Worm (Caenorhabditis elegans) whole organism, L3 larva: ENCODE results near the gene F49E12.7.

Experiments used
- R02D3.7 ChIP-seq: fragments of 150-350 bp; optimal IDR thresholded peaks from 2 replicates; lab custom pipeline; 2014; ENCODE audit warnings: missing biosample characterization, missing genetic modification characterization
- ZK546.5 ChIP-seq: sonication (generic microtip); optimal IDR thresholded peaks from 2 replicates; lab custom pipeline; 2017; ENCODE audit warnings: missing biosample characterization, missing genetic modification characterization
- aly-2 ChIP-seq: fragments of 150-350 bp; optimal IDR thresholded peaks from 2 replicates; lab custom pipeline; 2014; ENCODE audit warnings: missing biosample characterization, missing genetic modification characterization
- ama-1 ChIP-seq: fragments of 150-350 bp; optimal IDR thresholded peaks from 2 replicates; lab custom pipeline; 2018
- ceh-16 ChIP-seq: sonication (generic microtip); optimal IDR thresholded peaks from 2 replicates; lab custom pipeline; 2017; ENCODE audit warnings: missing biosample characterization, missing genetic modification characterization
- ceh-28 ChIP-seq: fragments of 150-350 bp; optimal IDR thresholded peaks from 2 replicates; lab custom pipeline; 2014; ENCODE audit warnings: missing biosample characterization, missing genetic modification reagents, missing genetic modification characterization
- ceh-82 ChIP-seq: fragments of 150-350 bp; optimal IDR thresholded peaks from 2 replicates; lab custom pipeline; 2014; ENCODE audit warnings: missing biosample characterization, missing genetic modification characterization
- ceh-9 ChIP-seq: sonication (generic microtip); optimal IDR thresholded peaks from 2 replicates; lab custom pipeline; 2018; ENCODE audit warnings: missing biosample characterization, missing genetic modification characterization
- daf-12 ChIP-seq: fragments of 150-350 bp; optimal IDR thresholded peaks from 2 replicates; lab custom pipeline; 2014; ENCODE audit warnings: missing biosample characterization, missing genetic modification reagents, missing genetic modification characterization
- egl-27 ChIP-seq: sonication (generic microtip); optimal IDR thresholded peaks from 4 replicates; lab custom pipeline; 2017; ENCODE audit warnings: missing biosample characterization, missing genetic modification reagents, missing genetic modification characterization
- egl-5 ChIP-seq: fragments of 150-350 bp; optimal IDR thresholded peaks from 2 replicates; lab custom pipeline; 2017; ENCODE audit warnings: missing biosample characterization, missing genetic modification reagents, missing genetic modification characterization, inconsistent platforms
- elt-1 ChIP-seq: fragments of 150-350 bp; optimal IDR thresholded peaks from 2 replicates; lab custom pipeline; 2014; ENCODE audit warnings: missing biosample characterization, missing genetic modification characterization
- elt-2 ChIP-seq: sonication (generic microtip); optimal IDR thresholded peaks from 2 replicates; lab custom pipeline; 2016; ENCODE audit warnings: missing genetic modification reagents, mild to moderate bottlenecking, missing genetic modification characterization, missing compliant biosample characterization
- elt-3 ChIP-seq, 3 experiments: fragments of 150-350 bp in 1 of 3; sonication (generic microtip) in 2 of 3; optimal IDR thresholded peaks; 2 replicates in 2 of 3; 4 replicates in 1 of 3; lab custom pipeline; 2014 to 2017; ENCODE audit warnings: missing biosample characterization in 3 of 3, missing genetic modification characterization in 3 of 3
- eor-1 ChIP-seq, 2 experiments: fragments of 150-350 bp; optimal IDR thresholded peaks; 2 replicates each; lab custom pipeline; 2014 to 2018; ENCODE audit warnings: missing biosample characterization in 2 of 2, missing genetic modification characterization in 2 of 2
- fkh-10 ChIP-seq: sonication (generic microtip); optimal IDR thresholded peaks from 2 replicates; lab custom pipeline; 2017; ENCODE audit warnings: missing biosample characterization, missing genetic modification reagents, missing genetic modification characterization
- fkh-2 ChIP-seq: fragments of 150-350 bp; optimal IDR thresholded peaks from 2 replicates; lab custom pipeline; 2014; ENCODE audit warnings: missing biosample characterization, missing genetic modification reagents, missing genetic modification characterization
- fos-1 ChIP-seq: fragments of 150-350 bp; optimal IDR thresholded peaks from 2 replicates; lab custom pipeline; 2014; ENCODE audit warnings: missing biosample characterization, missing genetic modification characterization
- hmg-11 ChIP-seq: sonication (generic microtip); optimal IDR thresholded peaks from 2 replicates; lab custom pipeline; 2016; ENCODE audit warnings: missing genetic modification characterization, missing compliant biosample characterization
- jun-1 ChIP-seq: fragments of 150-350 bp; optimal IDR thresholded peaks from 2 replicates; lab custom pipeline; 2014; ENCODE audit warnings: missing biosample characterization, missing genetic modification reagents, missing genetic modification characterization
- lin-15B ChIP-seq: fragments of 150-350 bp; optimal IDR thresholded peaks from 2 replicates; lab custom pipeline; 2014; ENCODE audit warnings: missing biosample characterization, missing genetic modification characterization
- lin-39 ChIP-seq: fragments of 150-350 bp; optimal IDR thresholded peaks from 2 replicates; lab custom pipeline; 2018; ENCODE audit warnings: missing biosample characterization, missing genetic modification reagents, missing genetic modification characterization
- lsy-12 ChIP-seq: sonication (generic microtip); optimal IDR thresholded peaks from 2 replicates; lab custom pipeline; 2016; ENCODE audit warnings: mild to moderate bottlenecking, missing genetic modification characterization, missing compliant biosample characterization
- mdl-1 ChIP-seq: fragments of 150-350 bp; optimal IDR thresholded peaks from 2 replicates; lab custom pipeline; 2014; ENCODE audit warnings: missing biosample characterization, missing genetic modification characterization
- mml-1 ChIP-seq: fragments of 150-350 bp; sonication (generic microtip); optimal IDR thresholded peaks from 3 replicates; lab custom pipeline; 2014; ENCODE audit warnings: missing biosample characterization, missing genetic modification characterization
- nfya-1 ChIP-seq: sonication (generic microtip); optimal IDR thresholded peaks from 2 replicates; lab custom pipeline; 2017; ENCODE audit warnings: missing genetic modification characterization, mild to moderate bottlenecking, missing compliant biosample characterization, antibody characterized with exemption, moderate library complexity; ENCODE audit not compliant: insufficient read depth
- nhr-11 ChIP-seq: fragments of 150-350 bp; optimal IDR thresholded peaks from 2 replicates; lab custom pipeline; 2014; ENCODE audit warnings: missing biosample characterization, missing genetic modification characterization
- nhr-12 ChIP-seq: fragments of 150-350 bp; optimal IDR thresholded peaks from 2 replicates; lab custom pipeline; 2014; ENCODE audit warnings: missing biosample characterization, missing genetic modification characterization
- nhr-23 ChIP-seq: fragments of 150-350 bp; optimal IDR thresholded peaks from 2 replicates; lab custom pipeline; 2014; ENCODE audit warnings: missing biosample characterization, missing genetic modification reagents, missing genetic modification characterization
- nhr-237 ChIP-seq: fragments of 150-350 bp; optimal IDR thresholded peaks from 2 replicates; lab custom pipeline; 2014; ENCODE audit warnings: missing biosample characterization, missing genetic modification characterization
- nhr-25 ChIP-seq: sonication (generic microtip); optimal IDR thresholded peaks from 2 replicates; lab custom pipeline; 2017; ENCODE audit warnings: missing biosample characterization, missing genetic modification characterization
- nhr-28 ChIP-seq: fragments of 150-350 bp; optimal IDR thresholded peaks from 2 replicates; lab custom pipeline; 2014; ENCODE audit warnings: missing biosample characterization, missing genetic modification characterization
- nhr-43 ChIP-seq: sonication (generic microtip); optimal IDR thresholded peaks from 2 replicates; lab custom pipeline; 2016; ENCODE audit warnings: mild to moderate bottlenecking, missing genetic modification characterization, missing compliant biosample characterization; ENCODE audit not compliant: poor library complexity, severe bottlenecking
- nhr-67 ChIP-seq: fragments of 150-350 bp; optimal IDR thresholded peaks from 2 replicates; lab custom pipeline; 2014; ENCODE audit warnings: missing biosample characterization, missing genetic modification characterization
- nhr-76 ChIP-seq: fragments of 150-350 bp; sonication (generic microtip); optimal IDR thresholded peaks from 5 replicates; lab custom pipeline; 2014; ENCODE audit warnings: missing biosample characterization, missing genetic modification characterization
- nhr-77 ChIP-seq: fragments of 150-350 bp; optimal IDR thresholded peaks from 2 replicates; lab custom pipeline; 2014; ENCODE audit warnings: missing biosample characterization, missing genetic modification characterization
- pha-4 ChIP-seq: fragments of 150-350 bp; optimal IDR thresholded peaks from 2 replicates; lab custom pipeline; 2014; ENCODE audit warnings: missing biosample characterization, missing genetic modification reagents, missing genetic modification characterization
- pqm-1 ChIP-seq: fragments of 150-350 bp; optimal IDR thresholded peaks from 2 replicates; lab custom pipeline; 2017; ENCODE audit warnings: missing biosample characterization, missing genetic modification characterization, inconsistent platforms
- sea-2 ChIP-seq: fragments of 150-350 bp; sonication (generic microtip); optimal IDR thresholded peaks from 4 replicates; lab custom pipeline; 2014; ENCODE audit warnings: missing biosample characterization, missing genetic modification reagents, missing genetic modification characterization
- skn-1 ChIP-seq: fragments of 150-350 bp; optimal IDR thresholded peaks from 2 replicates; lab custom pipeline; 2014; ENCODE audit warnings: missing biosample characterization, missing genetic modification characterization
- snpc-4 ChIP-seq: fragments of 150-350 bp; optimal IDR thresholded peaks from 2 replicates; lab custom pipeline; 2014; ENCODE audit warnings: missing biosample characterization, missing genetic modification characterization
- tbx-2 ChIP-seq: sonication (generic microtip); optimal IDR thresholded peaks from 2 replicates; lab custom pipeline; 2016; ENCODE audit warnings: mild to moderate bottlenecking, missing genetic modification characterization, missing compliant biosample characterization
- unc-39 ChIP-seq: sonication (generic microtip); optimal IDR thresholded peaks from 4 replicates; lab custom pipeline; 2017; ENCODE audit warnings: missing biosample characterization, missing genetic modification characterization
- unc-62 ChIP-seq: fragments of 150-350 bp; sonication (generic microtip); optimal IDR thresholded peaks from 4 replicates; lab custom pipeline; 2014; ENCODE audit warnings: missing biosample characterization, missing genetic modification reagents, missing genetic modification characterization
- zag-1 ChIP-seq: fragments of 150-350 bp; optimal IDR thresholded peaks from 2 replicates; lab custom pipeline; 2014; ENCODE audit warnings: missing biosample characterization, missing genetic modification characterization
- ztf-11 ChIP-seq: fragments of 150-350 bp; optimal IDR thresholded peaks from 2 replicates; lab custom pipeline; 2014; ENCODE audit warnings: missing biosample characterization, missing genetic modification characterization
- ztf-4 ChIP-seq: fragments of 150-350 bp; optimal IDR thresholded peaks from 2 replicates; lab custom pipeline; 2014; ENCODE audit warnings: missing biosample characterization, missing genetic modification characterization

F49E12.7 gene

DNA sequence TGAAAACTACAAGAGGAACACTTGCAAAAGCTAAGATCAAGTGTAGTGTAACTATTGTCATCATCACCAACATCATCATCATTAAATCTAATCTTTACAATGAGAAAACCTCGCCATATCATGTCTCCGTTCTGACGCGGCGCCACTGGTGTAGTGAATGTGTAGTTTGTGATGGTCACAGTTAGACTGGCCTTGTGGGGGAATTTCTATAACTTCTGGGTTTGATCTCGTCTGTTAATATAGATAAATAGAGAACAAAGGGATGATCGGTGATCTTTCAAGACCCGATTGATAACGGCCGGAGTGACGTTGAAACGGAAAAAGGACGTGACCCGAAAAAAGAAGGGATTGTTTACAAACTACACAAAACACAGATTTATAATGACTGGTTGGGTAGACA, 44.9 kb upstream of the F49E12.7 start:
- TF ChIP-seq lin-15B (tag; lab: Kevin White, UChicago) (no peak), ceh-28 (tag; lab: Kevin White, UChicago) (peak; percentile 44), zag-1 (no peak), nhr-12 (tag; lab: Kevin White, UChicago) (no peak), aly-2 (tag; lab: Kevin White, UChicago) (no peak), elt-1 (peak; percentile 62), nhr-67 (no peak), eor-1 (tag; optimal IDR thresholded peaks at IDR 0.05; lab: Kevin White, UChicago) (no peak), R02D3.7 (no peak), nhr-77 (tag; lab: Kevin White, UChicago) (no peak), ama-1 (lab: Kevin White, UChicago) (peak; percentile 58), egl-5 (no peak), ceh-9 (tag; lab: Kevin White, UChicago) (no peak), daf-12 (tag; lab: Kevin White, UChicago) (no peak), hmg-11 (no peak), pha-4 (tag; lab: Kevin White, UChicago) (no peak), unc-62 (GFP tag; lab: Kevin White, UChicago) (peak; percentile 21), ZK546.5 (no peak), nhr-11 (tag; lab: Kevin White, UChicago) (no peak), elt-2 (tag; lab: Kevin White, UChicago) (no peak), mdl-1 (tag; lab: Kevin White, UChicago) (peak; percentile 37), lin-39 (tag; lab: Kevin White, UChicago) (no peak), ztf-4 (tag; lab: Kevin White, UChicago) (no peak), fkh-2 (tag; lab: Kevin White, UChicago) (no peak), nhr-76 (peak; percentile 28), fkh-10 (GFP tag; lab: Kevin White, UChicago) (no peak), nhr-28 (no peak), snpc-4 (tag; lab: Kevin White, UChicago) (no peak), ceh-16 (tag; lab: Kevin White, UChicago) (no peak), skn-1 (tag; lab: Kevin White, UChicago) (no peak), nfya-1 (tag; lab: Kevin White, UChicago) (no peak), unc-39 (tag; lab: Kevin White, UChicago) (no peak), elt-3 (tag; optimal IDR thresholded peaks at IDR 0.05; lab: Kevin White, UChicago) (peak; percentile 31 to 79 (median 77)), ztf-11 (tag; lab: Kevin White, UChicago) (no peak), nhr-237 (tag; lab: Kevin White, UChicago) (no peak), fos-1 (tag; lab: Kevin White, UChicago) (no peak), pqm-1 (tag; lab: Kevin White, UChicago) (no peak), egl-27 (tag; lab: Kevin White, UChicago) (no peak), nhr-43 (tag; lab: Kevin White, UChicago) (peak; percentile 88), mml-1 (tag; lab: Kevin White, UChicago) (no peak), nhr-23 (tag; lab: Kevin White, UChicago) (peak; percentile 90), jun-1 (tag; lab: Kevin White, UChicago) (no peak), lsy-12 (no peak), tbx-2 (tag; lab: Kevin White, UChicago) (no peak), ceh-82 (no peak), sea-2 (GFP tag; lab: Kevin White, UChicago) (no peak), nhr-25 (tag; lab: Kevin White, UChicago) (peak; percentile 83)
